Fruit fly (Drosophila melanogaster): ENCODE results near the gene Srrm234.

- no peak for TF ChIP-seq insv (optimal IDR thresholded peaks at IDR 0.05)
- no peak for TF ChIP-seq h (optimal IDR thresholded peaks at IDR 0.05)
- no peak for TF ChIP-seq psq (optimal IDR thresholded peaks at IDR 0.05)
- TF ChIP-seq Myc (optimal IDR thresholded peaks at IDR 0.05), result no peak
These were observed 23.7 kb upstream of the Srrm234 start for dm6 chr3L:1688569-1688968.

All from Kc167 (cell line).